Worm (Caenorhabditis elegans) whole organism, late embryonic: Measurements from ENCODE around the gene T04C12.7.

ENCODE experiments used
- C08G9.2 ChIP-seq: sonication (generic microtip); optimal IDR thresholded peaks from 2 replicates; lab custom pipeline; 2016; ENCODE audit warnings: mild to moderate bottlenecking, missing genetic modification characterization, moderate library complexity, missing compliant biosample characterization
- F13H6.1 ChIP-seq: sonication (generic microtip); optimal IDR thresholded peaks from 2 replicates; lab custom pipeline; 2016; ENCODE audit warnings: missing genetic modification characterization, missing compliant biosample characterization
- K09A11.1 ChIP-seq: sonication (generic microtip); optimal IDR thresholded peaks from 2 replicates; lab custom pipeline; 2017; ENCODE audit warnings: antibody characterized with exemption, mild to moderate bottlenecking, missing genetic modification characterization, missing compliant biosample characterization; ENCODE audit not compliant: insufficient read depth
- T23F11.4 ChIP-seq: fragments of 200-800 bp; sonication (Bioruptor generic); optimal IDR thresholded peaks from 2 replicates; lab custom pipeline; 2018; ENCODE audit warnings: mild to moderate bottlenecking, missing genetic modification characterization, missing compliant biosample characterization
- ceh-18 ChIP-seq: sonication (generic microtip); optimal IDR thresholded peaks from 2 replicates; lab custom pipeline; 2016; ENCODE audit warnings: missing genetic modification characterization, missing compliant biosample characterization
- ceh-48 ChIP-seq: sonication (generic microtip); optimal IDR thresholded peaks from 2 replicates; lab custom pipeline; 2016; ENCODE audit warnings: missing genetic modification characterization, inconsistent platforms, missing compliant biosample characterization
- dmd-4 ChIP-seq: sonication (generic microtip); optimal IDR thresholded peaks from 2 replicates; lab custom pipeline; 2016; ENCODE audit warnings: borderline replicate concordance, missing genetic modification characterization, missing compliant biosample characterization
- fkh-10 ChIP-seq: fragments of 150-350 bp; optimal IDR thresholded peaks from 2 replicates; lab custom pipeline; 2014; ENCODE audit warnings: missing biosample characterization, missing genetic modification reagents, missing genetic modification characterization
- hlh-15 ChIP-seq: sonication (generic microtip); optimal IDR thresholded peaks from 2 replicates; lab custom pipeline; 2016; ENCODE audit warnings: missing genetic modification characterization, missing compliant biosample characterization
- hlh-6 ChIP-seq: sonication (generic microtip); optimal IDR thresholded peaks from 2 replicates; lab custom pipeline; 2016; ENCODE audit warnings: missing genotype, missing genetic modification characterization, missing compliant biosample characterization
- lin-11 ChIP-seq: fragments of 200-800 bp; sonication (Bioruptor generic); optimal IDR thresholded peaks from 2 replicates; lab custom pipeline; 2018; ENCODE audit warnings: mild to moderate bottlenecking, missing genetic modification characterization, missing compliant biosample characterization
- mec-3 ChIP-seq: sonication (generic microtip); optimal IDR thresholded peaks from 2 replicates; lab custom pipeline; 2016; ENCODE audit warnings: borderline replicate concordance, missing genetic modification characterization, missing compliant biosample characterization
- nhr-11 ChIP-seq: fragments of 150-350 bp; optimal IDR thresholded peaks from 2 replicates; lab custom pipeline; 2014; ENCODE audit warnings: missing biosample characterization, missing genetic modification characterization
- odd-2 ChIP-seq: sonication (generic microtip); optimal IDR thresholded peaks from 2 replicates; lab custom pipeline; 2017; ENCODE audit warnings: antibody characterized with exemption, mild to moderate bottlenecking, missing genetic modification characterization, missing compliant biosample characterization
- pha-2 ChIP-seq: sonication (generic microtip); optimal IDR thresholded peaks from 2 replicates; lab custom pipeline; 2017; ENCODE audit warnings: mild to moderate bottlenecking, missing genetic modification characterization, missing compliant biosample characterization
- tbx-7 ChIP-seq: sonication (generic microtip); optimal IDR thresholded peaks from 2 replicates; lab custom pipeline; 2016; ENCODE audit warnings: missing genotype, missing genetic modification characterization, missing compliant biosample characterization
- unc-3 ChIP-seq, 2 experiments: fragments of 200-800 bp in 1 of 2; sonication (Bioruptor generic) in 1 of 2; sonication (generic microtip) in 1 of 2; conservative IDR thresholded peaks in 1 of 2; optimal IDR thresholded peaks in 1 of 2; 2 replicates each; pipeline versions ENCODE4 v1.3.6 to Lab custom; 2016 to 2022; ENCODE audit warnings: missing compliant biosample characterization in 2 of 2, missing genetic modification characterization in 2 of 2, missing genetic modification reagents in 1 of 2

T04C12.7 gene

DNA sequence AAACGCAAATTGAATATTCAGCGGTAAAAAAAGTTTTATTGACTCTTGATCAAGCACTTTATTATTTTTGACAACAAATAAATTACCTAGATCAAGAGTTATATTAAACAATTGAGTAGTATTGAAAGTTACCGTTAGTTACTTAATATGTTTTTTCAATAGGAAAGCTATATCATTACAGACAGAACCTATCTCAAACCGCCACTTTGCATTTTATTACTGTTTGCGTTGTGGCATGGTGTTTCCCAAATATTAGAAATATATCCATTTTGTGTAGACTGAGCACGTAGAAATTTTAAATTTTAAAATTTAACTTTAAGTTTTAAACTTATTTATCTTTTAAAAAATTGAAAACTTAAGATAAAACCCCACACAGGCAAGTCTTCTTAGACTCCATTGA is 50.5 kb downstream of the T04C12.7 start:
- no peak for TF ChIP-seq K09A11.1 (tag; lab: Kevin White, UChicago)
- no peak for TF ChIP-seq dmd-4 (tag; lab: Kevin White, UChicago)
- no peak for TF ChIP-seq hlh-6 (tag; lab: Kevin White, UChicago)
- TF ChIP-seq lin-11 (tag; lab: Kevin White, UChicago): no peak
- no peak for TF ChIP-seq pha-2 (tag; lab: Kevin White, UChicago)
- TF ChIP-seq T23F11.4 (GFP tag; lab: Kevin White, UChicago): no peak
- TF ChIP-seq hlh-15: no peak
- TF ChIP-seq mec-3 (tag; lab: Kevin White, UChicago): no peak
- no peak for TF ChIP-seq C08G9.2 (tag; lab: Kevin White, UChicago)
- TF ChIP-seq tbx-7 (tag; lab: Kevin White, UChicago): no peak
- TF ChIP-seq fkh-10 (GFP tag; lab: Kevin White, UChicago): no peak
- TF ChIP-seq odd-2 (tag; lab: Kevin White, UChicago): no peak
- TF ChIP-seq ceh-18 (tag; lab: Kevin White, UChicago): no peak
- no peak for TF ChIP-seq ceh-48 (tag; lab: Kevin White, UChicago)
- no peak for TF ChIP-seq unc-3 (GFP tag; conservative IDR thresholded peaks at IDR 0.05; lab: Robert Waterston, UW)
- TF ChIP-seq unc-3 (tag; optimal IDR thresholded peaks at IDR 0.05; lab: Kevin White, UChicago): no peak
- TF ChIP-seq nhr-11 (tag; lab: Kevin White, UChicago): no peak
- TF ChIP-seq F13H6.1 (tag; lab: Kevin White, UChicago): no peak
